Fruit fly (Drosophila melanogaster) whole organism, embryonic: ENCODE data around the gene Hexim.

Experiments
- CG10267 ChIP-seq: fragments of 200-800 bp; sonication (Bioruptor generic); optimal IDR thresholded peaks from 2 replicates; lab custom pipeline; 2018; ENCODE audit warnings: missing biosample characterization, mild to moderate bottlenecking, missing genetic modification characterization, moderate library complexity
- CG10366 ChIP-seq: fragments of 200-800 bp; sonication (Bioruptor generic); IDR thresholded peaks from 2 replicates; pipeline ENCODE4 v1.3.6; 2022; ENCODE audit warnings: missing biosample characterization, missing genetic modification characterization
- CG10959 ChIP-seq: fragments of 200-800 bp; sonication (Bioruptor generic); IDR thresholded peaks from 2 replicates; pipeline ENCODE4 v1.3.6; 2022; ENCODE audit warnings: missing biosample characterization, missing genetic modification characterization
- CG11398 ChIP-seq: fragments of 200-800 bp; sonication (Bioruptor generic); optimal IDR thresholded peaks from 2 replicates; lab custom pipeline; 2016; ENCODE audit warnings: missing biosample characterization, missing genetic modification characterization
- CG11695 ChIP-seq: fragments of 200-800 bp; sonication (Bioruptor generic); IDR thresholded peaks from 3 replicates; pipeline ENCODE4 v1.3.6; 2022; ENCODE audit warnings: missing biosample characterization, missing genetic modification characterization
- CG12744 ChIP-seq: fragments of 200-800 bp; sonication (Bioruptor generic); optimal IDR thresholded peaks from 2 replicates; lab custom pipeline; 2016; ENCODE audit warnings: missing biosample characterization, missing genetic modification characterization
- CG13287 ChIP-seq: fragments of 200-800 bp; sonication (Bioruptor generic); IDR thresholded peaks from 2 replicates; pipeline ENCODE4 v1.3.6; 2022; ENCODE audit warnings: missing biosample characterization, missing genetic modification characterization; ENCODE audit not compliant: partially characterized antibody
- CG14710 ChIP-seq: fragments of 200-800 bp; sonication (Bioruptor generic); optimal IDR thresholded peaks from 3 replicates; lab custom pipeline; 2019; ENCODE audit warnings: missing biosample characterization, mild to moderate bottlenecking, missing genetic modification characterization, moderate library complexity
- CG18599 ChIP-seq: fragments of 200-800 bp; sonication (Bioruptor generic); optimal IDR thresholded peaks from 3 replicates; lab custom pipeline; 2017; ENCODE audit warnings: missing biosample characterization, missing genetic modification characterization, mild to moderate bottlenecking, moderate library complexity, missing genetic modification reagents
- CG2678 ChIP-seq: fragments of 200-800 bp; sonication (Bioruptor generic); optimal IDR thresholded peaks from 3 replicates; lab custom pipeline; 2019; ENCODE audit warnings: missing biosample characterization, mild to moderate bottlenecking, missing genetic modification characterization, moderate library complexity
- CG2712 ChIP-seq: fragments of 200-800 bp; optimal IDR thresholded peaks from 3 replicates; lab custom pipeline; 2019; ENCODE audit warnings: missing biosample characterization, mild to moderate bottlenecking, missing genetic modification characterization, moderate library complexity
- CG31224 ChIP-seq: fragments of 200-800 bp; sonication (Bioruptor generic); IDR thresholded peaks from 2 replicates; pipeline ENCODE4 v1.3.6; 2022; ENCODE audit warnings: missing biosample characterization, missing genetic modification characterization
- CG32532 ChIP-seq: fragments of 200-800 bp; sonication (Bioruptor generic); IDR thresholded peaks from 2 replicates; pipeline ENCODE4 v1.3.6; 2022; ENCODE audit warnings: missing biosample characterization, missing genetic modification characterization
- CG33557 ChIP-seq: fragments of 200-800 bp; sonication (Bioruptor generic); optimal IDR thresholded peaks from 2 replicates; lab custom pipeline; 2019; ENCODE audit warnings: missing biosample characterization, mild to moderate bottlenecking, missing genetic modification characterization, moderate library complexity
- CG3838 ChIP-seq: fragments of 200-800 bp; sonication (Bioruptor generic); optimal IDR thresholded peaks from 3 replicates; lab custom pipeline; 2016; ENCODE audit warnings: missing biosample characterization, missing genetic modification characterization
- CG3847 ChIP-seq: fragments of 200-800 bp; sonication (Bioruptor generic); IDR thresholded peaks from 2 replicates; pipeline ENCODE4 v1.3.6; 2022; ENCODE audit warnings: missing biosample characterization, missing genetic modification characterization
- CG4707 ChIP-seq: fragments of 200-800 bp; sonication (Bioruptor generic); optimal IDR thresholded peaks from 2 replicates; lab custom pipeline; 2018; ENCODE audit warnings: missing biosample characterization, mild to moderate bottlenecking, missing genetic modification characterization, moderate library complexity
- CG7271 ChIP-seq: fragments of 200-800 bp; sonication (Bioruptor generic); optimal IDR thresholded peaks from 2 replicates; lab custom pipeline; 2018; ENCODE audit warnings: missing biosample characterization, mild to moderate bottlenecking, missing genetic modification characterization, moderate library complexity
- CG7372 ChIP-seq: fragments of 200-800 bp; sonication (Bioruptor generic); IDR thresholded peaks from 2 replicates; pipeline ENCODE4 v1.3.6; 2022; ENCODE audit warnings: missing biosample characterization, missing genetic modification characterization
- CoRest ChIP-seq: fragments of 200-800 bp; sonication (Bioruptor generic); optimal IDR thresholded peaks from 3 replicates; lab custom pipeline; 2018; ENCODE audit warnings: missing biosample characterization, mild to moderate bottlenecking, missing genetic modification characterization, moderate library complexity
- D19B ChIP-seq: fragments of 200-800 bp; sonication (Bioruptor generic); optimal IDR thresholded peaks from 2 replicates; lab custom pipeline; 2017; ENCODE audit warnings: missing biosample characterization, mild to moderate bottlenecking, missing genetic modification characterization
- Dbx ChIP-seq: fragments of 200-800 bp; sonication (Bioruptor generic); IDR thresholded peaks from 3 replicates; pipeline ENCODE4 v1.3.6; 2022; ENCODE audit warnings: missing biosample characterization, missing genetic modification characterization
- Dip2 ChIP-seq: fragments of 200-800 bp; sonication (Bioruptor generic); IDR thresholded peaks from 2 replicates; pipeline ENCODE4 v1.3.6; 2022; ENCODE audit warnings: missing biosample characterization, missing genetic modification characterization
- Dll ChIP-seq: fragments of 200-800 bp; sonication (Bioruptor generic); IDR thresholded peaks from 4 replicates; pipeline ENCODE4 v1.3.6; 2022; ENCODE audit warnings: missing biosample characterization, missing genetic modification characterization; ENCODE audit not compliant: partially characterized antibody
- Doc2 ChIP-seq: fragments of 200-800 bp; sonication (Bioruptor generic); IDR thresholded peaks from 2 replicates; pipeline ENCODE4 v1.3.6; 2022; ENCODE audit warnings: missing biosample characterization, missing genetic modification characterization
- ERR ChIP-seq: fragments of 200-800 bp; sonication (Bioruptor generic); optimal IDR thresholded peaks from 2 replicates; lab custom pipeline; 2016; ENCODE audit warnings: missing biosample characterization, missing genetic modification characterization
- Ets97D ChIP-seq: fragments of 200-800 bp; sonication (Bioruptor generic); optimal IDR thresholded peaks from 3 replicates; lab custom pipeline; 2016; ENCODE audit warnings: missing biosample characterization, missing genetic modification characterization
- Gsc ChIP-seq: fragments of 200-800 bp; sonication (Bioruptor generic); IDR thresholded peaks from 2 replicates; pipeline ENCODE4 v1.3.6; 2022; ENCODE audit warnings: missing biosample characterization, missing genetic modification characterization
- H2.0 ChIP-seq: fragments of 200-800 bp; sonication (Bioruptor generic); IDR thresholded peaks from 2 replicates; pipeline ENCODE4 v1.3.6; 2022; ENCODE audit warnings: missing biosample characterization, missing genetic modification characterization
- HLH4C ChIP-seq: fragments of 200-800 bp; sonication (Bioruptor generic); IDR thresholded peaks from 3 replicates; pipeline ENCODE4 v1.3.6; 2022; ENCODE audit warnings: missing biosample characterization, missing genetic modification characterization; ENCODE audit not compliant: partially characterized antibody
- HmgD ChIP-seq: fragments of 200-800 bp; sonication (Bioruptor generic); optimal IDR thresholded peaks from 3 replicates; lab custom pipeline; 2016; ENCODE audit warnings: missing biosample characterization, missing genetic modification characterization
- Hr51 ChIP-seq, 2 experiments: fragments of 200-800 bp; sonication (Bioruptor generic); optimal IDR thresholded peaks; 2 replicates in 1 of 2; 3 replicates in 1 of 2; lab custom pipeline; 2016 to 2018; ENCODE audit warnings: missing biosample characterization in 2 of 2, missing genetic modification characterization in 2 of 2, mild to moderate bottlenecking in 1 of 2, moderate library complexity in 1 of 2
- Kr ChIP-seq: fragments of 200-800 bp; sonication (Bioruptor generic); optimal IDR thresholded peaks from 2 replicates; lab custom pipeline; 2017; ENCODE audit warnings: missing biosample characterization, mild to moderate bottlenecking, missing genetic modification characterization
- Side ChIP-seq: fragments of 200-800 bp; sonication (Bioruptor generic); optimal IDR thresholded peaks from 2 replicates; lab custom pipeline; 2016; ENCODE audit warnings: missing biosample characterization, missing genetic modification characterization
- Sox102F ChIP-seq: fragments of 200-800 bp; sonication (Bioruptor generic); optimal IDR thresholded peaks from 2 replicates; lab custom pipeline; 2018; ENCODE audit warnings: missing biosample characterization, mild to moderate bottlenecking, missing genetic modification characterization, moderate library complexity
- bab2 ChIP-seq: fragments of 200-800 bp; sonication (Bioruptor generic); optimal IDR thresholded peaks from 2 replicates; lab custom pipeline; 2016; ENCODE audit warnings: missing biosample characterization, missing genetic modification characterization
- bsh ChIP-seq, 2 experiments: fragments of 200-800 bp; sonication (Bioruptor generic); optimal IDR thresholded peaks; 2 replicates each; lab custom pipeline; 2017 to 2018; ENCODE audit warnings: mild to moderate bottlenecking in 2 of 2, missing biosample characterization in 2 of 2, missing genetic modification characterization in 2 of 2, moderate library complexity in 1 of 2
- caup ChIP-seq: fragments of 200-800 bp; sonication (Bioruptor generic); optimal IDR thresholded peaks from 3 replicates; lab custom pipeline; 2017; ENCODE audit warnings: missing biosample characterization, mild to moderate bottlenecking, missing genetic modification characterization, moderate library complexity; ENCODE audit not compliant: severe bottlenecking
- chm ChIP-seq: fragments of 200-800 bp; sonication (Bioruptor generic); IDR thresholded peaks from 2 replicates; pipeline ENCODE4 v1.3.6; 2022; ENCODE audit warnings: missing biosample characterization, missing genetic modification characterization
- dysf ChIP-seq: fragments of 200-800 bp; sonication (Bioruptor generic); IDR thresholded peaks from 3 replicates; pipeline ENCODE4 v1.3.6; 2022; ENCODE audit warnings: missing biosample characterization, missing genetic modification characterization
- esg ChIP-seq: fragments of 200-800 bp; sonication (Bioruptor generic); conservative IDR thresholded peaks from 2 replicates; pipeline ENCODE4 v1.3.6; 2022; ENCODE audit warnings: missing biosample characterization, missing genetic modification characterization
- ewg ChIP-seq: fragments of 200-800 bp; sonication (Bioruptor generic); optimal IDR thresholded peaks from 3 replicates; lab custom pipeline; 2017; ENCODE audit warnings: mild to moderate bottlenecking, missing biosample characterization, missing genetic modification reagents, missing genetic modification characterization
- hkb ChIP-seq, 2 experiments: fragments of 200-800 bp in 1 of 2; fragments of >200 bp in 1 of 2; sonication (Bioruptor generic) in 1 of 2; IDR thresholded peaks in 1 of 2; optimal IDR thresholded peaks in 1 of 2; 2 replicates each; pipeline versions ENCODE4 v1.3.6 to Lab custom; 2017 to 2022; ENCODE audit warnings: missing biosample characterization in 1 of 2, missing genetic modification characterization in 1 of 2
- pita ChIP-seq: fragments of 200-800 bp; sonication (Bioruptor generic); optimal IDR thresholded peaks from 2 replicates; lab custom pipeline; 2017; ENCODE audit warnings: missing biosample characterization, mild to moderate bottlenecking, missing genetic modification characterization
- pnt ChIP-seq: fragments of 200-800 bp; sonication (Bioruptor generic); optimal IDR thresholded peaks from 3 replicates; lab custom pipeline; 2016; ENCODE audit warnings: missing biosample characterization, missing genetic modification characterization
- psq ChIP-seq: fragments of 200-800 bp; sonication (Bioruptor generic); optimal IDR thresholded peaks from 2 replicates; lab custom pipeline; 2017; ENCODE audit warnings: missing biosample characterization, missing genetic modification characterization
- sqz ChIP-seq: fragments of 200-800 bp; sonication (Bioruptor generic); optimal IDR thresholded peaks from 3 replicates; lab custom pipeline; 2018; ENCODE audit warnings: missing biosample characterization, mild to moderate bottlenecking, missing genetic modification characterization
- stwl ChIP-seq: fragments of 200-800 bp; sonication (Bioruptor generic); optimal IDR thresholded peaks from 3 replicates; lab custom pipeline; 2018; ENCODE audit warnings: missing biosample characterization, mild to moderate bottlenecking, missing genetic modification characterization, moderate library complexity
- toy ChIP-seq: fragments of 200-800 bp; sonication (Bioruptor generic); IDR thresholded peaks from 2 replicates; pipeline ENCODE4 v1.3.6; 2022; ENCODE audit warnings: missing biosample characterization, missing genetic modification characterization
- yki ChIP-seq: fragments of >200 bp; optimal IDR thresholded peaks from 3 replicates; lab custom pipeline; 2018

Hexim gene

DNA sequence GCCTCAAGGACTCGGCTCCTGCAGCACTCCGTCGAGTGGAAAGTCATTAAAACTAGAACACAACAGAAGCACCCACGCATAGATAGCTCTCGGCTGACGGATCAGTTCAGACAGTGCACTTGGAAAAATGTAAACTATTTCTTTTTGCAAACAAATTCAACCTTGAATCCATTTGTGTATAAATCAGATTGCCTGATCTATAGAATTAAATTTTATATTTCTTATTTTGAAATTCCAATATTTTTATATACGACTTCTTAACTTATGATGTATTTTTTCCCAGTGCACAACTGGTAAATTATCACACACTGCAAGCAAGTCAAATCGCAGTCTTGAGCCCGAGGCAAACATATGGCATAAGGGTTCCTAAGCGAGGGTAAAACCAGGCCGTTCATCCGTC, 15.5 kb downstream of the Hexim start (continued):
- no peak for TF ChIP-seq Dbx (GFP tag; lab: Robert Waterston, UW)
- TF ChIP-seq Side (GFP tag; lab: Kevin White, UChicago) = peak; percentile 24
- TF ChIP-seq stwl (tag; lab: Kevin White, UChicago) = peak; percentile 53
- TF ChIP-seq bsh (GFP tag; optimal IDR thresholded peaks at IDR 0.05; lab: Kevin White, UChicago) = peak in 1 of 2 experiments; percentile 76
- TF ChIP-seq psq (GFP tag; lab: Kevin White, UChicago) = no peak
- no peak for TF ChIP-seq pita (GFP tag; lab: Kevin White, UChicago)
- TF ChIP-seq hkb (optimal IDR thresholded peaks at IDR 0.05; lab: Kevin White, UChicago) = no peak
- peak; percentile 69 for TF ChIP-seq hkb (GFP tag; IDR thresholded peaks at IDR 0.05; lab: Robert Waterston, UW)
- TF ChIP-seq esg (GFP tag; lab: Robert Waterston, UW) = peak; percentile 54
- no peak for TF ChIP-seq CG32532
- TF ChIP-seq CG33557 (GFP tag; lab: Kevin White, UChicago) = peak; percentile 66
- peak; percentile 25 for TF ChIP-seq CG18599 (GFP tag; lab: Kevin White, UChicago)
- no peak for TF ChIP-seq CG13287 (GFP tag; lab: Robert Waterston, UW)
- TF ChIP-seq HLH4C (GFP tag; lab: Robert Waterston, UW) = no peak
- peak; percentile 14 for TF ChIP-seq pnt (GFP tag; lab: Kevin White, UChicago)
- no peak for TF ChIP-seq ewg (GFP tag; lab: Kevin White, UChicago)
- peak; percentile 34 for TF ChIP-seq CG7271 (tag; lab: Kevin White, UChicago)
- TF ChIP-seq CG10267 = peak; percentile 81
- no peak for TF ChIP-seq Doc2 (GFP tag; lab: Robert Waterston, UW)
- TF ChIP-seq CG4707 (GFP tag; lab: Kevin White, UChicago) = no peak
- peak; percentile 51 for TF ChIP-seq CG10366 (GFP tag; lab: Robert Waterston, UW)
- TF ChIP-seq Dll (GFP tag; lab: Robert Waterston, UW) = no peak
- no peak for TF ChIP-seq HmgD (GFP tag; lab: Kevin White, UChicago)
- TF ChIP-seq CG11695 (GFP tag; lab: Robert Waterston, UW) = peak; percentile 61; the same call in 2 of the 3 replicates
- no peak for TF ChIP-seq sqz
- TF ChIP-seq H2.0 (GFP tag; lab: Robert Waterston, UW) = peak; percentile 63
- TF ChIP-seq CG3847 (GFP tag; lab: Robert Waterston, UW) = no peak
- TF ChIP-seq Dip2 = no peak
- peak; percentile 4 for TF ChIP-seq Ets97D (GFP tag; lab: Kevin White, UChicago)
- TF ChIP-seq Gsc (GFP tag; lab: Robert Waterston, UW) = no peak
- TF ChIP-seq CG31224 (GFP tag; lab: Robert Waterston, UW) = no peak; the same call in 1 of the 2 replicates
- peak; percentile 90 for TF ChIP-seq CG2712
- TF ChIP-seq CG10959 (GFP tag; lab: Robert Waterston, UW) = peak; percentile 91
- TF ChIP-seq dysf (GFP tag; lab: Robert Waterston, UW) = peak; percentile 54; the same call in 1 of the 3 replicates
- TF ChIP-seq bab2 = peak; percentile 41
- TF ChIP-seq toy (GFP tag; lab: Robert Waterston, UW) = no peak
- TF ChIP-seq CG7372 (GFP tag; lab: Robert Waterston, UW) = no peak
- peak; percentile 56 for TF ChIP-seq Sox102F
- TF ChIP-seq caup (GFP tag; lab: Kevin White, UChicago) = no peak
- TF ChIP-seq ERR (GFP tag; lab: Kevin White, UChicago) = no peak
- TF ChIP-seq D19B (GFP tag; lab: Kevin White, UChicago) = no peak
- TF ChIP-seq chm (GFP tag; lab: Robert Waterston, UW) = peak; percentile 58; the same call in 1 of the 2 replicates
- no peak for TF ChIP-seq CG3838
- TF ChIP-seq CG14710 = peak; percentile 82
- peak; percentile 20 for TF ChIP-seq CG12744
- TF ChIP-seq CG2678 (tag; lab: Kevin White, UChicago) = peak; percentile 63
- no peak for TF ChIP-seq CG11398 (GFP tag; lab: Kevin White, UChicago)
- TF ChIP-seq CoRest (tag; lab: Kevin White, UChicago) = peak; percentile 59
- TF ChIP-seq Hr51 (GFP tag; optimal IDR thresholded peaks at IDR 0.05; lab: Kevin White, UChicago) = peak; percentile 47 to 48
- TF ChIP-seq Kr (GFP tag; lab: Kevin White, UChicago) = peak; percentile 67
- TF ChIP-seq yki = no peak
